Fruit fly (Drosophila melanogaster): ENCODE data around the gene VhaPPA1-1.

- TF ChIP-seq caup (GFP tag; optimal IDR thresholded peaks at IDR 0.05; ENCODE audit: severe bottlenecking) (peak; percentile 86), dan (GFP tag; IDR thresholded peaks at IDR 0.05) (no peak), mirr (GFP tag; optimal IDR thresholded peaks at IDR 0.05) (peak; percentile 88), her (GFP tag; optimal IDR thresholded peaks at IDR 0.05) (peak; percentile 64), CG7963 (GFP tag; IDR thresholded peaks at IDR 0.05; ENCODE audit: partially characterized antibody) (no peak), Hmx (GFP tag; optimal IDR thresholded peaks at IDR 0.05) (no peak), row (GFP tag; IDR thresholded peaks at IDR 0.05) (no peak), CG3065 (GFP tag; optimal IDR thresholded peaks at IDR 0.05) (no peak), abd-A (tag; optimal IDR thresholded peaks at IDR 0.05) (peak; percentile 26), HLHmδ (GFP tag; optimal IDR thresholded peaks at IDR 0.05) (peak; percentile 62), CG18476 (GFP tag; optimal IDR thresholded peaks at IDR 0.05) (no peak), gt (GFP tag; IDR thresholded peaks at IDR 0.05) (no peak), CG12942 (GFP tag; optimal IDR thresholded peaks at IDR 0.05) (no peak), pan (optimal IDR thresholded peaks at IDR 0.05) (no peak), pan (GFP tag; optimal IDR thresholded peaks at IDR 0.05 in 1 of 2, IDR thresholded peaks at IDR 0.05 in 1 of 2) (no peak)
These were observed 50.1 kb downstream of the VhaPPA1-1 start for dm6 chr3R:14853767-14854191.

Measured in whole organism, embryonic.